Worm (Caenorhabditis elegans) whole organism, young adult: ENCODE measurements around the gene jip-1.

Experiments used
- C17E4.6 ChIP-seq: fragments of 200-800 bp; sonication (Bioruptor generic); IDR thresholded peaks from 2 replicates; pipeline ENCODE4 v1.3.6; 2022; ENCODE audit warnings: missing genetic modification reagents, missing genetic modification characterization, missing compliant biosample characterization
- F55B11.4 ChIP-seq: sonication (generic microtip); optimal IDR thresholded peaks from 2 replicates; lab custom pipeline; 2016; ENCODE audit warnings: missing compliant biosample characterization, missing genetic modification characterization, borderline replicate concordance; ENCODE audit not compliant: insufficient read depth
- atf-7 ChIP-seq: sonication (generic microtip); optimal IDR thresholded peaks from 2 replicates; lab custom pipeline; 2017; ENCODE audit warnings: mild to moderate bottlenecking, missing genetic modification characterization, missing compliant biosample characterization
- snpc-1.3 ChIP-seq: sonication (generic microtip); optimal IDR thresholded peaks from 2 replicates; lab custom pipeline; 2017; ENCODE audit warnings: missing genetic modification characterization, mild to moderate bottlenecking, missing compliant biosample characterization, antibody characterized with exemption, moderate library complexity, missing genotype, missing genetic modification reagents; ENCODE audit not compliant: insufficient read depth

DNA sequence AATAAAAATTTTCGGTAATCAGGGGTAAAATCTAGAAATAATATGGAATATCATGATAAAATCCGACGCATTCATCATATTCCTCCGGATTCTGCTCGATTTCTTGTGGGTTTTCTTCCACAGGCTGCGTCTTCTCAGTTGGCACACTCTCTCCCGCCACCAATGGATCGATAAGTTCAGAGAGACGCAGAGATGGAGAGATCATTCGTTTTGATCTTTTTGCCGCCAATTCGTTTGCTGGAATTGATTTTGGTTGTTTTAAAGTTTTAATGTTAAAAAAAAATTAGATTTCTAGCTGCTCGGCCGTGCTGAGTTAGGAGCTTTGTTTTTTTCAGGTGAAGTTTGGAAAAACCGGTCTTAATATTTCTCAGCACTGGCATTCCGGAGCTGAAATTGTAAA lies 30.5 kb downstream of the jip-1 start:
- TF ChIP-seq C17E4.6 (GFP tag; lab: Robert Waterston, UW) (no peak), snpc-1.3 (tag; lab: Kevin White, UChicago) (no peak), F55B11.4 (tag; lab: Kevin White, UChicago) (no peak), atf-7 (tag; lab: Kevin White, UChicago) (no peak)
